Fruit fly (Drosophila melanogaster) whole organism: ENCODE results near the gene Adgf-D.
A peak's percentile ranks its signal among the peaks of the same experiment; 100 is the strongest.

Experiments
- CG8478 ChIP-seq: fragments of >200 bp; optimal IDR thresholded peaks from 2 replicates; lab custom pipeline; 2018; ENCODE audit warnings: inconsistent platforms
- Dll ChIP-seq: fragments of >200 bp; optimal IDR thresholded peaks from 2 replicates; lab custom pipeline; 2017
- EcR ChIP-seq, 2 experiments: fragments of >200 bp; optimal IDR thresholded peaks; 2 replicates each; lab custom pipeline; 2017; ENCODE audit warnings: missing biosample characterization in 2 of 2, missing genetic modification characterization in 2 of 2, missing genetic modification reagents in 2 of 2
- pan ChIP-seq: fragments of >200 bp; optimal IDR thresholded peaks from 2 replicates; lab custom pipeline; 2017
- psq ChIP-seq: fragments of >200 bp; optimal IDR thresholded peaks from 2 replicates; lab custom pipeline; 2017
- usp ChIP-seq: fragments of >200 bp; optimal IDR thresholded peaks from 2 replicates; lab custom pipeline; 2017; ENCODE audit warnings: missing biosample characterization, missing genetic modification characterization, mixed read lengths

Gene Adgf-D

dm6 chr3R:13700192-13700591, 5.0 kb downstream of the Adgf-D start, which contains the start of gene ninaB:
TSS of gene ninaB (plus strand) at chr3R:13700565.
- TF ChIP-seq CG8478 (lab: Kevin White, UChicago) (no peak), usp (GFP tag; lab: Kevin White, UChicago) (no peak), psq (lab: Kevin White, UChicago) (no peak), Dll (lab: Kevin White, UChicago) (no peak), EcR (GFP tag; optimal IDR thresholded peaks at IDR 0.05; lab: Kevin White, UChicago) (no peak), pan (lab: Kevin White, UChicago) (no peak)

dm6 chr3R:13699350-13699749, 5.9 kb downstream of the Adgf-D start:
- TF ChIP-seq psq (lab: Kevin White, UChicago) (no peak), EcR (GFP tag; optimal IDR thresholded peaks at IDR 0.05; lab: Kevin White, UChicago) (no peak), usp (GFP tag; lab: Kevin White, UChicago) (no peak), pan (lab: Kevin White, UChicago) (no peak)

dm6 chr3R:13693753-13694152, 11.4 kb downstream of the Adgf-D start, which contains the start of gene CG14367:
TSS of gene CG14367 (plus strand) at chr3R:13694053.
- TF ChIP-seq pan (lab: Kevin White, UChicago) (no peak), CG8478 (lab: Kevin White, UChicago) (no peak), EcR (GFP tag; optimal IDR thresholded peaks at IDR 0.05; lab: Kevin White, UChicago) (no peak), Dll (lab: Kevin White, UChicago) (no peak), psq (lab: Kevin White, UChicago) (no peak), usp (GFP tag; lab: Kevin White, UChicago) (no peak)

- TF ChIP-seq usp (GFP tag; lab: Kevin White, UChicago) (no peak), pan (lab: Kevin White, UChicago) (no peak), EcR (GFP tag; optimal IDR thresholded peaks at IDR 0.05; lab: Kevin White, UChicago) (no peak), CG8478 (lab: Kevin White, UChicago) (no peak), psq (lab: Kevin White, UChicago) (no peak), Dll (lab: Kevin White, UChicago) (no peak)
Measured at dm6 chr3R:13686371-13687211, 18.6 kb downstream of the Adgf-D start, which contains the start of gene omd. TSS of gene omd (minus strand) at chr3R:13687210.

- TF ChIP-seq usp (GFP tag; lab: Kevin White, UChicago) (no peak), EcR (GFP tag; optimal IDR thresholded peaks at IDR 0.05; lab: Kevin White, UChicago) (no peak)
Measured at dm6 chr3R:13685969-13686368, 19.2 kb downstream of the Adgf-D start.

dm6 chr3R:13684569-13685402, 20.4 kb downstream of the Adgf-D start:
- TF ChIP-seq EcR (GFP tag; optimal IDR thresholded peaks at IDR 0.05; lab: Kevin White, UChicago) (no peak), pan (lab: Kevin White, UChicago) (no peak), CG8478 (lab: Kevin White, UChicago) (no peak), psq (lab: Kevin White, UChicago) (peak; percentile 44)

- no peak for TF ChIP-seq EcR (GFP tag; optimal IDR thresholded peaks at IDR 0.05; lab: Kevin White, UChicago)
- peak; percentile 94 for TF ChIP-seq Dll (lab: Kevin White, UChicago)
- peak; percentile 7 for TF ChIP-seq CG8478 (lab: Kevin White, UChicago)
- TF ChIP-seq usp (GFP tag; lab: Kevin White, UChicago): no peak
- TF ChIP-seq psq (lab: Kevin White, UChicago): no peak
Measured at dm6 chr3R:13683624-13684568, 21.3 kb downstream of the Adgf-D start, which contains the start of gene flfl. TSS of gene flfl (plus strand) at chr3R:13683921.

- TF ChIP-seq EcR (GFP tag; optimal IDR thresholded peaks at IDR 0.05; lab: Kevin White, UChicago) (no peak), pan (lab: Kevin White, UChicago) (no peak), CG8478 (lab: Kevin White, UChicago) (no peak), usp (GFP tag; lab: Kevin White, UChicago) (no peak)
Measured at dm6 chr3R:13682994-13683623, 22.1 kb downstream of the Adgf-D start.

- TF ChIP-seq CG8478 (lab: Kevin White, UChicago) (no peak), psq (lab: Kevin White, UChicago) (no peak), EcR (GFP tag; optimal IDR thresholded peaks at IDR 0.05; lab: Kevin White, UChicago) (no peak), usp (GFP tag; lab: Kevin White, UChicago) (no peak), Dll (lab: Kevin White, UChicago) (no peak), pan (lab: Kevin White, UChicago) (no peak)
Measured at dm6 chr3R:13676137-13677086, 28.8 kb downstream of the Adgf-D start, which contains the start of the genes Lkb1 and CG9588. TSS of gene Lkb1 (plus strand) at chr3R:13676549. TSS of gene CG9588 (minus strand) at chr3R:13676681.
